Fruit fly (Drosophila melanogaster): ENCODE data around the gene CG11555.

- TF ChIP-seq Dll (optimal IDR thresholded peaks at IDR 0.05) (no peak), EcR (GFP tag; optimal IDR thresholded peaks at IDR 0.05) (no peak), usp (GFP tag; optimal IDR thresholded peaks at IDR 0.05) (no peak), CG8478 (optimal IDR thresholded peaks at IDR 0.05) (no peak), pan (optimal IDR thresholded peaks at IDR 0.05) (no peak), psq (optimal IDR thresholded peaks at IDR 0.05) (no peak)
Measured at dm6 chr2L:243819-244218, 29.8 kb upstream of the CG11555 start.
